Worm (Caenorhabditis elegans) whole organism, mixed stage, embryonic: ENCODE measurements around the gene gst-22.

Experiments
- M03D4.4 ChIP-seq: sonication (generic microtip); optimal IDR thresholded peaks from 2 replicates; lab custom pipeline; 2017; ENCODE audit warnings: mild to moderate bottlenecking, missing genetic modification characterization, missing compliant biosample characterization
- ceh-39 ChIP-seq: fragments of 150-350 bp; optimal IDR thresholded peaks from 2 replicates; lab custom pipeline; 2014; ENCODE audit warnings: missing biosample characterization, missing genetic modification characterization
- ceh-43 ChIP-seq: fragments of 200-800 bp; sonication (Bioruptor generic); optimal IDR thresholded peaks from 2 replicates; lab custom pipeline; 2018; ENCODE audit warnings: mild to moderate bottlenecking, missing genetic modification characterization, moderate library complexity, missing compliant biosample characterization
- drap-1 ChIP-seq: fragments of 200-800 bp; sonication (Bioruptor generic); optimal IDR thresholded peaks from 3 replicates; lab custom pipeline; 2018; ENCODE audit warnings: mild to moderate bottlenecking, missing genetic modification characterization, missing compliant biosample characterization
- lsy-2 ChIP-seq: fragments of 150-350 bp; optimal IDR thresholded peaks from 2 replicates; lab custom pipeline; 2014; ENCODE audit warnings: missing biosample characterization, missing genetic modification characterization
- nhr-12 ChIP-seq: fragments of 150-350 bp; optimal IDR thresholded peaks from 2 replicates; lab custom pipeline; 2014; ENCODE audit warnings: missing biosample characterization, missing genetic modification characterization
- nhr-28 ChIP-seq: fragments of 150-350 bp; optimal IDR thresholded peaks from 2 replicates; lab custom pipeline; 2014; ENCODE audit warnings: missing biosample characterization, missing genetic modification characterization
- nhr-76 ChIP-seq: sonication (generic microtip); optimal IDR thresholded peaks from 2 replicates; lab custom pipeline; 2017; ENCODE audit warnings: missing biosample characterization, missing genetic modification characterization
- snpc-4 ChIP-seq: fragments of 150-350 bp; optimal IDR thresholded peaks from 2 replicates; lab custom pipeline; 2014; ENCODE audit warnings: missing biosample characterization, missing genetic modification characterization
- unc-39 ChIP-seq: fragments of 150-350 bp; optimal IDR thresholded peaks from 2 replicates; lab custom pipeline; 2014; ENCODE audit warnings: missing biosample characterization, missing genetic modification characterization
- unc-62 ChIP-seq: fragments of 150-350 bp; optimal IDR thresholded peaks from 2 replicates; lab custom pipeline; 2014; ENCODE audit warnings: missing biosample characterization, missing genetic modification reagents, missing genetic modification characterization
- ztf-11 ChIP-seq: fragments of 150-350 bp; optimal IDR thresholded peaks from 2 replicates; lab custom pipeline; 2014; ENCODE audit warnings: missing biosample characterization, missing genetic modification characterization

ce11 chrV:16209837-16210236, 22.2 kb downstream of the gst-22 start, which contains the start of gene oac-15:
- TF ChIP-seq nhr-28, result no peak
- TF ChIP-seq ceh-43 (GFP tag; lab: Kevin White, UChicago), result no peak
- no peak for TF ChIP-seq ztf-11
- TF ChIP-seq lsy-2 (tag; lab: Kevin White, UChicago), result no peak
- TF ChIP-seq drap-1 (GFP tag; lab: Kevin White, UChicago), result no peak
- no peak for TF ChIP-seq nhr-12 (tag; lab: Kevin White, UChicago)
- no peak for TF ChIP-seq snpc-4 (tag; lab: Kevin White, UChicago)
- no peak for TF ChIP-seq ceh-39 (tag; lab: Kevin White, UChicago)
- no peak for TF ChIP-seq unc-62 (GFP tag; lab: Kevin White, UChicago)
- TF ChIP-seq nhr-76 (tag; lab: Kevin White, UChicago), result no peak
- no peak for TF ChIP-seq M03D4.4
- no peak for TF ChIP-seq unc-39 (tag; lab: Kevin White, UChicago)
